Worm (Caenorhabditis elegans): Measurements from ENCODE around the gene Y53G8AR.5.
A peak's percentile ranks its signal among the peaks of the same experiment; 100 is the strongest.

Gene Y53G8AR.5

DNA sequence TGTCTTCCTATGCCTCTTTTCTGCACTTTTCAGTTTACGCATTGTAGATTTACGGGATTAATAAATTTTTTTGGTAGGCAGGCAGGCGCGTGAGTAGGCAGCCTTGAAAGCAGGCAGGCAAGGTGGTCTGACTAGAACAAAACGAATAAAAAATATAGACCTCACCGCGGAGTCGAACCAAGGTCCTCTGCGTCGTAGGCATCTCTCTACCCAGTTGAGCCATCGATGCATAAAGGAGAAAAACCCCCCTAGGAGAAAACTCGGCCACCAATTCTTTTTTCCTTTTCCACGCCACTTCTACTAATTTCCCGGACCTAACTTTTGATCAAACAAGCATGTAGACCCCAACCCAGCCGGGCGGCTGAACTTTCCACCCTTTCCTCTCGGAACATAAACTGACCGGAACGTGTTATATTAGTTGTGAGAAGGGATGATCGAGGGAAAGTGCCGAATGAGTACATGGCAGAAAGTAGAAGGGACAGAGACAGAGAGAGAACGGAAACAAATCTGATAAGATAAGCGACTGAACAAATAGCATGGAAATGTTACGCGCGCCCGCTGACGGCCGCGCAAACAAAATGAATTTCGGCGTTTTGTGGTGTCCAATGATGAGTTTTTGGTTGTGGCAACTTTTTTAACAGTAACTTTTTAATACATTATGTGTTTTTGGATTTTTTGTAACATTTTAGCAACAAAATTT, 42.2 kb downstream of the Y53G8AR.5 start (continued):
- TF ChIP-seq nfya-1 (tag; optimal IDR thresholded peaks at IDR 0.05; ENCODE audit: insufficient read depth) = no peak
- TF ChIP-seq elt-3 (tag; optimal IDR thresholded peaks at IDR 0.05) = peak in 2 of 3 experiments; percentile 78 to 89
- no peak for TF ChIP-seq R02D3.7 (tag; optimal IDR thresholded peaks at IDR 0.05)
- TF ChIP-seq nhr-67 (tag; optimal IDR thresholded peaks at IDR 0.05) = no peak
- TF ChIP-seq ZK546.5 (tag; optimal IDR thresholded peaks at IDR 0.05) = no peak
- TF ChIP-seq ztf-11 (tag; optimal IDR thresholded peaks at IDR 0.05) = no peak
- TF ChIP-seq nhr-11 (tag; optimal IDR thresholded peaks at IDR 0.05) = no peak
- TF ChIP-seq nhr-77 (tag; optimal IDR thresholded peaks at IDR 0.05) = no peak
- no peak for TF ChIP-seq aly-2 (tag; optimal IDR thresholded peaks at IDR 0.05)
- TF ChIP-seq daf-12 (tag; optimal IDR thresholded peaks at IDR 0.05) = no peak

DNA sequence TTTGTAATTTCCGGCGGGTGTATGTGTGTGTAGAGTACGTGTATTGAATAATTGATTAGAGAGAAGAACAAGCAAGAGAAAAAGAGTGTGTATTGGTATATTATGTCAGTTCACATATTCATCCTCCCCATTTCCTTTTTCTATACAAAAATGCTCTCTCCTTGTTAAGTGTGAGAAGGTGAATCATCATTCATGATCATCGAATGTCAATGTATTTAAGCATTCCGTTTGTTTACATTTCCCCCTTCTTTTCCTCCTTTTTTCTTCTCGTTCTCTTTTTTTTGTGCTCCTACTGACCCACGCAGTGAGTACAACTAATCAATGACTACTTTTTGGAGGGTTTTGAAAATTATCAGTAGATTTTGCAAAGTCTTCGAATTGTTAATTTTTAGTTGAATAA, 46.2 kb downstream of the Y53G8AR.5 start:
- TF ChIP-seq pqm-1 (tag; optimal IDR thresholded peaks at IDR 0.05) (peak; percentile 35), tbx-2 (tag; optimal IDR thresholded peaks at IDR 0.05) (no peak), pha-4 (tag; optimal IDR thresholded peaks at IDR 0.05) (peak; percentile 98), snpc-4 (tag; optimal IDR thresholded peaks at IDR 0.05) (no peak), hmg-11 (tag; optimal IDR thresholded peaks at IDR 0.05) (peak; percentile 2), elt-3 (tag; optimal IDR thresholded peaks at IDR 0.05) (no peak)

DNA sequence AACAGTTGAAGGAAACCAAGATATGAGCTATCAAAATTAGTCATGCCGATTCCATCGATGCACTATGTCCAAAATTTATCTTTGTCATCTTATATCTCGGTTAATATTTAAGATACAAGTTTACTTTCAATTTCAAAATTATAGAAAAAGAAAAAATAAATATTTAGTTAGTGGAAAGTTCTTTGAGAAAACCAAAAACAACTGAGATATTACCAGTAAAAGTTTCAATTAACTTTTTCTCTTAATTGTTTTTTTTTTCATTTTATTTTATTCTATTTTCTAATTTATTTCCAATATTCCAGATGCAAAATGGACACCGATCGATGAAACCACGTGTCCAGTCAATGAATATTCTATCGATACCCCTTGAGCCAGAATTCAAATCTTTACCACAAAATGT, 47.3 kb downstream of the Y53G8AR.5 start, which contains the start of gene gei-1:
Gene gei-1, plus strand, starts transcription at position 301 of the 400 bp plus-strand sequence.
- TF ChIP-seq elt-2 (tag; optimal IDR thresholded peaks at IDR 0.05) = no peak
- TF ChIP-seq nhr-28 (tag; optimal IDR thresholded peaks at IDR 0.05) = no peak
- no peak for TF ChIP-seq zag-1 (tag; optimal IDR thresholded peaks at IDR 0.05)
- TF ChIP-seq nhr-77 (tag; optimal IDR thresholded peaks at IDR 0.05) = no peak
- TF ChIP-seq egl-27 (tag; optimal IDR thresholded peaks at IDR 0.05) = no peak
- TF ChIP-seq pha-4 (tag; optimal IDR thresholded peaks at IDR 0.05) = no peak
- TF ChIP-seq nhr-25 (tag; optimal IDR thresholded peaks at IDR 0.05) = no peak
- no peak for TF ChIP-seq aly-2 (tag; optimal IDR thresholded peaks at IDR 0.05)
- no peak for TF ChIP-seq fkh-10 (GFP tag; optimal IDR thresholded peaks at IDR 0.05)
- TF ChIP-seq eor-1 (tag; optimal IDR thresholded peaks at IDR 0.05) = no peak
- TF ChIP-seq nfya-1 (tag; optimal IDR thresholded peaks at IDR 0.05; ENCODE audit: insufficient read depth) = no peak
- TF ChIP-seq nhr-12 (tag; optimal IDR thresholded peaks at IDR 0.05) = no peak

DNA sequence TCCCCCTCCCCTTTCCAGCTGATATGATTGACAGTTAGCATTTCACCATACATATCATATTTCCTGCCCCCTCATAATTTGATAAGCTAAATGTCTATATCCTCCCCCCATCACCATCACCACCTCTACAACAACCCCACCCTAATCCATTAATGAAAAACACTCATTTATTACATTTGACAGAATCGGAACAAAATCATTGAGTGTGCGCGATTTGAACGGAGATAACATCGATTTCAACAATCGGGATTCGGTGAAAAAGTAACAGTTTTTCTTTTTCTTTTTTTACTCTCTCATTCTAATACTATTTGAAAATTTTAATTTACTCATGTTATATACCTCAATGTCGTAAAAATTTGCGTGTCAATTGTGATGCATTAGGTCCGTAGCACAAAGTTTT, 48.6 kb downstream of the Y53G8AR.5 start:
- TF ChIP-seq elt-1 (tag; optimal IDR thresholded peaks at IDR 0.05) = peak; percentile 29
- TF ChIP-seq nhr-23 (tag; optimal IDR thresholded peaks at IDR 0.05) = peak; percentile 32
- no peak for TF ChIP-seq ztf-11 (tag; optimal IDR thresholded peaks at IDR 0.05)

DNA sequence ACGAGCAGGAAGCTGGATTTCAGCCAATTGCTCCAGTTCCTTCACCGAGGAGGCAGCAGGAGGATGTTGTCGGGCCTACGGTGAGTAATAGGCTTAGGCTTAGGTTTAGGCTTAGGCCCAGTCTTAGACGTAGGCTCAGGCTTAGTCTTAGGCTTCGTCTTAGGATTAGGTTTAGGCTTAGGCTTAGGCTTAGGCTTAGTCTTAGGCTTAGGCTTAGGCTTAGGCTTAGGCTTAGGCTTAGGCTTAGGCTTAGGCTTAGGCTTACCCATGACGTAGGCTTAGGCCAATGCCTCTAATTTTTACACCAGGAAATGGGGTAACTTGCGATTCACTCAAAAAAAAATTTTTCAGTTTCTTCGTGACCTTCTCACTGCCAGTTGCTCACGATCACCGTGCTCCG, 49.4 kb downstream of the Y53G8AR.5 start:
- TF ChIP-seq eor-1 (tag; optimal IDR thresholded peaks at IDR 0.05) (no peak), zag-1 (tag; optimal IDR thresholded peaks at IDR 0.05) (no peak)

DNA sequence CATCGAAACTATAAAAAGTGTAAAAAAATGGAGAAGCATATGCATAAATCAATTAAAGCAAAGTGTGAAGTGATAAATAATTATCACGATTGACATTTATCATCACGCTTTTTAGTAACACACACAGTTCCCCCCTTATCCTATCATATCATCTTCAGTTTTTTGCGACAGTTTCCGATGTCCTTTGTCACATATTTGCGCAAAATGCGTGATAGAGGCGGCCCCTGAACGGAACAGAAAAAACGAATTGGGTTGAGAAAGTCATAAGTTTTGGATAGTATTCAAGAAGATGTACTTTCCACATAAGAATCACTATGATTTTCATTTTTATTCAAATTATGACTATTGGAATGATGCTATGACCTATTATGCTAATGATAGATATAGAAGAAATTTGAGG, 51.8 kb downstream of the Y53G8AR.5 start:
- TF ChIP-seq hmg-11 (tag; optimal IDR thresholded peaks at IDR 0.05) (no peak), nhr-25 (tag; optimal IDR thresholded peaks at IDR 0.05) (peak; percentile 45), unc-62 (GFP tag; optimal IDR thresholded peaks at IDR 0.05) (no peak), snpc-4 (tag; optimal IDR thresholded peaks at IDR 0.05) (no peak), nhr-11 (tag; optimal IDR thresholded peaks at IDR 0.05) (no peak), egl-27 (tag; optimal IDR thresholded peaks at IDR 0.05) (no peak), R02D3.7 (tag; optimal IDR thresholded peaks at IDR 0.05) (no peak)

DNA sequence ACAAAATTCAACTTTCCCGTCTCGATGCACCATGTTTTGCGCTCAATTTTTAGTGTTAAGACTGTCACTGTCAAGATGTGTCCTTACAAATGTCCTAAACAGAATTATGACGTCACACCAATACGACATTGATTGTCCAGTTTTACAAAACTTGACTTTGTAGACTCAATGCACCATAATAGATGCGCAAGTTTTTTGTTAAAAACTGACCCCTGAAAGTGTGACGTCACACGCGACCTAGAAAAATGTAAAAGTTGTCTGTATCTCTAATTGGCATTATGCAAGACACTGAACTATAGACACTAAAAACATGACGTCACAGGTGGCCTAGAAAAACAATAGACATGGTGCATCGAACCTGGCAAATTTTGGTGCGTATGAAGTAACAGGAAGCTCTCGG, 53.8 kb downstream of the Y53G8AR.5 start:
- no peak for TF ChIP-seq unc-62 (GFP tag; optimal IDR thresholded peaks at IDR 0.05)
- TF ChIP-seq mml-1 (tag; optimal IDR thresholded peaks at IDR 0.05) = no peak
- no peak for TF ChIP-seq fos-1 (tag; optimal IDR thresholded peaks at IDR 0.05)
- TF ChIP-seq hmg-11 (tag; optimal IDR thresholded peaks at IDR 0.05) = no peak
- TF ChIP-seq nhr-11 (tag; optimal IDR thresholded peaks at IDR 0.05) = no peak
- no peak for TF ChIP-seq nhr-76 (tag; optimal IDR thresholded peaks at IDR 0.05)
- no peak for TF ChIP-seq ztf-4 (tag; optimal IDR thresholded peaks at IDR 0.05)
- no peak for TF ChIP-seq unc-39 (tag; optimal IDR thresholded peaks at IDR 0.05)
- no peak for TF ChIP-seq zag-1 (tag; optimal IDR thresholded peaks at IDR 0.05)
- no peak for TF ChIP-seq R02D3.7 (tag; optimal IDR thresholded peaks at IDR 0.05)
- TF ChIP-seq elt-1 (tag; optimal IDR thresholded peaks at IDR 0.05) = no peak
- TF ChIP-seq nhr-28 (tag; optimal IDR thresholded peaks at IDR 0.05) = no peak
- TF ChIP-seq pqm-1 (tag; optimal IDR thresholded peaks at IDR 0.05) = no peak
- no peak for TF ChIP-seq nhr-43 (tag; optimal IDR thresholded peaks at IDR 0.05; ENCODE audit: poor library complexity, severe bottlenecking)
- TF ChIP-seq ZK546.5 (tag; optimal IDR thresholded peaks at IDR 0.05) = no peak
- TF ChIP-seq skn-1 (tag; optimal IDR thresholded peaks at IDR 0.05) = no peak
- no peak for TF ChIP-seq ceh-28 (tag; optimal IDR thresholded peaks at IDR 0.05)
